Worm (Caenorhabditis elegans): ENCODE data around the gene grd-8.
A peak's percentile ranks its signal among the peaks of the same experiment; 100 is the strongest.

grd-8 gene

ce11 chrV:7810591-7810990 lies 31.7 kb upstream of the grd-8 start:
- TF ChIP-seq lsy-2 (tag; optimal IDR thresholded peaks at IDR 0.05) (no peak), ztf-11 (tag; optimal IDR thresholded peaks at IDR 0.05) (no peak), nhr-12 (tag; optimal IDR thresholded peaks at IDR 0.05) (no peak), ceh-83 (GFP tag; optimal IDR thresholded peaks at IDR 0.05) (no peak), mls-2 (tag; optimal IDR thresholded peaks at IDR 0.05) (no peak)

ce11 chrV:7811758-7812157 lies 30.6 kb upstream of the grd-8 start, which contains the start of gene ZK742.4:
Gene ZK742.4 (minus strand): TSS chrV:7811792.
- peak; percentile 31 for TF ChIP-seq pha-4 (tag; optimal IDR thresholded peaks at IDR 0.05)
- TF ChIP-seq snpc-4 (tag; optimal IDR thresholded peaks at IDR 0.05): no peak

ce11 chrV:7814601-7815000 lies 27.7 kb upstream of the grd-8 start, which contains the start of gene ZK742.6:
Gene ZK742.6 (minus strand): TSS chrV:7814942.
- TF ChIP-seq ztf-11 (tag; optimal IDR thresholded peaks at IDR 0.05) (no peak), unc-39 (tag; optimal IDR thresholded peaks at IDR 0.05) (no peak), sem-2 (GFP tag; optimal IDR thresholded peaks at IDR 0.05) (no peak), ceh-83 (GFP tag; optimal IDR thresholded peaks at IDR 0.05) (no peak), tbx-8 (GFP tag; optimal IDR thresholded peaks at IDR 0.05) (no peak), unc-62 (GFP tag; optimal IDR thresholded peaks at IDR 0.05) (no peak), zip-8 (tag; optimal IDR thresholded peaks at IDR 0.05) (no peak), ces-1 (GFP tag; optimal IDR thresholded peaks at IDR 0.05) (no peak), mep-1 (tag; optimal IDR thresholded peaks at IDR 0.05) (no peak), lin-13 (tag; optimal IDR thresholded peaks at IDR 0.05) (no peak), mls-2 (tag; optimal IDR thresholded peaks at IDR 0.05) (no peak), elt-3 (tag; optimal IDR thresholded peaks at IDR 0.05) (no peak), ham-2 (GFP tag; optimal IDR thresholded peaks at IDR 0.05) (no peak), flh-1 (GFP tag; optimal IDR thresholded peaks at IDR 0.05) (no peak), drap-1 (GFP tag; optimal IDR thresholded peaks at IDR 0.05) (no peak), bed-3 (GFP tag; optimal IDR thresholded peaks at IDR 0.05) (no peak), M03D4.4 (tag; optimal IDR thresholded peaks at IDR 0.05) (no peak)

ce11 chrV:7816486-7816885 lies 25.8 kb upstream of the grd-8 start:
- TF ChIP-seq nhr-12 (tag; optimal IDR thresholded peaks at IDR 0.05) (no peak), ces-1 (GFP tag; optimal IDR thresholded peaks at IDR 0.05) (peak; percentile 97)

ce11 chrV:7819585-7819984 lies 22.7 kb upstream of the grd-8 start:
- TF ChIP-seq ces-1 (GFP tag; optimal IDR thresholded peaks at IDR 0.05) (peak; percentile 68), ceh-43 (GFP tag; optimal IDR thresholded peaks at IDR 0.05) (no peak)

- TF ChIP-seq nhr-237 (tag; optimal IDR thresholded peaks at IDR 0.05) (peak; percentile 43), lsy-2 (tag; optimal IDR thresholded peaks at IDR 0.05) (peak; percentile 20), ces-1 (GFP tag; optimal IDR thresholded peaks at IDR 0.05) (peak; percentile 80), lin-32 (GFP tag; optimal IDR thresholded peaks at IDR 0.05) (no peak), ceh-39 (tag; optimal IDR thresholded peaks at IDR 0.05) (no peak), nhr-12 (tag; optimal IDR thresholded peaks at IDR 0.05) (no peak), ceh-43 (GFP tag; optimal IDR thresholded peaks at IDR 0.05) (peak; percentile 61), mep-1 (tag; optimal IDR thresholded peaks at IDR 0.05) (peak; percentile 32)
These were observed 22.1 kb upstream of the grd-8 start, which contains the start of gene lbp-4 for ce11 chrV:7820270-7820669. Gene lbp-4 (plus strand): TSS chrV:7820578.

- peak; percentile 68 for TF ChIP-seq mab-5 (tag; optimal IDR thresholded peaks at IDR 0.05)
- peak; percentile 99 for TF ChIP-seq hlh-1 (tag; optimal IDR thresholded peaks at IDR 0.05)
- TF ChIP-seq M03D4.4 (tag; optimal IDR thresholded peaks at IDR 0.05): peak; percentile 45
- TF ChIP-seq flh-1 (GFP tag; optimal IDR thresholded peaks at IDR 0.05): no peak
- TF ChIP-seq unc-39 (tag; optimal IDR thresholded peaks at IDR 0.05): no peak
- TF ChIP-seq unc-62 (GFP tag; optimal IDR thresholded peaks at IDR 0.05): peak; percentile 99
- peak; percentile 92 for TF ChIP-seq unc-120 (tag; optimal IDR thresholded peaks at IDR 0.05; ENCODE audit: poor library complexity, severe bottlenecking)
These were observed 19.7 kb upstream of the grd-8 start for ce11 chrV:7822655-7823054.
